Worm (Caenorhabditis elegans): ENCODE data around the gene K11H12.1.

DNA sequence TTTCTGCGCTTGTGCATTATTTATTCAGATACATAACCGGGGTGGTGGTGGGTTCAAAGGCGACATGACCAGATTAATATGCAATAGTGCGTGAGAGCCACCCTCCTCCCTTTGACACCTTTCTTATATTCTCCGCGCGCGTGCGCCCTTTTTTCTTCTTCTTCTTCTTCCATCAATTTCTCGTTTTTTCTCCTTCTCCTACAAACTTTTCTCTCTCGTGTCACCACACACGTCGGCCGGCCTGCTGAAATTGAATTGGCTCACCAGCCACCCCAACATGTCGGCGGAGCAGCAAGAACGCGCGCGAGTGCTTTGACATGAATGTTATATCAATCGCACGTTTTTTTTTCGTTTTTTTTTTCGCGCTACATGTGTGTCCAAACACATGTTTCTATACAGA lies 6.4 kb upstream of the K11H12.1 start:
- TF ChIP-seq dao-5 (tag; optimal IDR thresholded peaks at IDR 0.05) = no peak
- no peak for TF ChIP-seq him-1 (tag; optimal IDR thresholded peaks at IDR 0.05)
- no peak for TF ChIP-seq W03F9.2 (tag; optimal IDR thresholded peaks at IDR 0.05)
